Worm (Caenorhabditis elegans) whole organism, L4 larva: Measurements from ENCODE around the gene C09G4.4.

Experiments
- T20F7.1 ChIP-seq: fragments of 200-800 bp; sonication (Bioruptor generic); optimal IDR thresholded peaks from 2 replicates; lab custom pipeline; 2018; ENCODE audit warnings: mild to moderate bottlenecking, missing genetic modification characterization, missing compliant biosample characterization
- ceh-82 ChIP-seq: sonication (generic microtip); optimal IDR thresholded peaks from 2 replicates; lab custom pipeline; 2017; ENCODE audit warnings: missing biosample characterization, missing genetic modification characterization
- lsy-2 ChIP-seq, 2 experiments: fragments of 150-350 bp in 1 of 2; sonication (generic microtip) in 1 of 2; optimal IDR thresholded peaks; 2 replicates each; lab custom pipeline; 2014 to 2017; ENCODE audit warnings: missing biosample characterization in 2 of 2, missing genetic modification characterization in 2 of 2
- nhr-28 ChIP-seq: fragments of 150-350 bp; optimal IDR thresholded peaks from 2 replicates; lab custom pipeline; 2014; ENCODE audit warnings: missing biosample characterization, missing genetic modification characterization
- nhr-6 ChIP-seq: fragments of 150-350 bp; optimal IDR thresholded peaks from 2 replicates; lab custom pipeline; 2014; ENCODE audit warnings: missing biosample characterization, missing genetic modification characterization
- snpc-4 ChIP-seq: fragments of 150-350 bp; optimal IDR thresholded peaks from 2 replicates; lab custom pipeline; 2014; ENCODE audit warnings: missing biosample characterization, missing genetic modification characterization
- unc-62 ChIP-seq, 3 experiments: fragments of 150-350 bp in 1 of 3; sonication (generic microtip); optimal IDR thresholded peaks in 2 of 3; peaks in 1 of 3; 1 replicate in 1 of 3; 2 replicates in 2 of 3; lab custom pipeline; 2014 to 2017; ENCODE audit warnings: missing biosample characterization in 3 of 3, missing genetic modification characterization in 3 of 3, missing genetic modification reagents in 3 of 3, missing genotype in 1 of 3

ce11 chrIV:8487183-8487582 is 25.6 kb upstream of the C09G4.4 start, which contains the start of gene srlf-3:
- TF ChIP-seq nhr-28 (tag; lab: Kevin White, UChicago) (no peak), lsy-2 (tag; optimal IDR thresholded peaks at IDR 0.05; lab: Kevin White, UChicago) (no peak), ceh-82 (no peak), unc-62 (GFP tag; optimal IDR thresholded peaks at IDR 0.05 in 1 of 2; lab: Kevin White, UChicago) (no peak), unc-62 (tag; optimal IDR thresholded peaks at IDR 0.05; lab: Kevin White, UChicago) (no peak), nhr-6 (tag; lab: Kevin White, UChicago) (no peak), snpc-4 (tag; lab: Kevin White, UChicago) (no peak), T20F7.1 (GFP tag; lab: Kevin White, UChicago) (no peak)
